Fruit fly (Drosophila melanogaster): ENCODE data around the gene Ref2.

DNA sequence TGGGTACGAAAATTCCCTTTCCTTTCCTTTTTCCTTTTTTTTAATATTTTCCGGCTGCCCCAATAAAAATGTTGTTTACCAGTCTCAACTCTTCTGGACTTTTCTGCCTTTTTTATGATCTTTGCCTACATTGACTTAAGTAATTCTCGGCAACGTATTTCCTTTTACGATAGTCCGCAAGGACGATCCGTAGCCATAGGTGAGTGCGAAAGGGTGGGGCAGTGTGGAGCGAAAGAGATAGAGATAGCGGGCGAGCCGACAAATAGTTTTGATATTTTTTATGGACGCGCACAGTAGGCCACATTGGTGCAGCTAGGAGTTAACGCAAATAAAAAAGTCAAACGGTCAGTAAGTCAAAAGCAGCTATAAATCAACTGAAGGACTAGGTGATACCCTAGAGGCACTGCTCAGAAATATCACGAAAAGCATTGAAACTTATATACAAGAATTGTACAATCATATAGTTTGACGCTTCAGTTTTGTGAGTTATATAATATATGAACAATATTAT is 30.2 kb downstream of the Ref2 start:
- TF ChIP-seq pan (optimal IDR thresholded peaks at IDR 0.05) (no peak), CG8478 (optimal IDR thresholded peaks at IDR 0.05) (no peak), psq (optimal IDR thresholded peaks at IDR 0.05) (no peak), usp (GFP tag; optimal IDR thresholded peaks at IDR 0.05) (no peak)

All from whole organism.